Fruit fly (Drosophila melanogaster): ENCODE measurements around the gene CG13310.

CG13310 gene

dm6 chr3L:8829572-8829971, 29.2 kb upstream of the CG13310 start (continued):
- TF ChIP-seq CG5180 (GFP tag; optimal IDR thresholded peaks at IDR 0.05): no peak
- peak in 1 of 2 experiments; percentile 95 for TF ChIP-seq tll (GFP tag; optimal IDR thresholded peaks at IDR 0.05)
- no peak for TF ChIP-seq CG3407 (GFP tag; optimal IDR thresholded peaks at IDR 0.05)
- TF ChIP-seq D (optimal IDR thresholded peaks at IDR 0.05): peak; percentile 44
- no peak for TF ChIP-seq D (GFP tag; optimal IDR thresholded peaks at IDR 0.05)
- no peak for TF ChIP-seq CG3065 (GFP tag; optimal IDR thresholded peaks at IDR 0.05)
- TF ChIP-seq CG12659 (GFP tag; optimal IDR thresholded peaks at IDR 0.05): no peak
- no peak for TF ChIP-seq croc (GFP tag; conservative IDR thresholded peaks at IDR 0.05)
- TF ChIP-seq CG18476 (GFP tag; optimal IDR thresholded peaks at IDR 0.05): no peak
- TF ChIP-seq CG15479 (GFP tag; optimal IDR thresholded peaks at IDR 0.05): peak; percentile 41
- TF ChIP-seq CG12155 (GFP tag; optimal IDR thresholded peaks at IDR 0.05): no peak
- no peak for TF ChIP-seq CG31441 (GFP tag; IDR thresholded peaks at IDR 0.05)
- no peak for TF ChIP-seq bsh (GFP tag; optimal IDR thresholded peaks at IDR 0.05)
- no peak for TF ChIP-seq crol (GFP tag; IDR thresholded peaks at IDR 0.05)
- TF ChIP-seq ara (GFP tag; IDR thresholded peaks at IDR 0.05): no peak

dm6 chr3L:8827868-8828159, 27.5 kb upstream of the CG13310 start:
- TF ChIP-seq CG31388 (GFP tag; optimal IDR thresholded peaks at IDR 0.05) (no peak), CG2199 (GFP tag; IDR thresholded peaks at IDR 0.05) (no peak), CG17912 (GFP tag; optimal IDR thresholded peaks at IDR 0.05) (no peak), HmgD (GFP tag; optimal IDR thresholded peaks at IDR 0.05) (no peak), CG2116 (GFP tag; optimal IDR thresholded peaks at IDR 0.05) (no peak), jigr1 (GFP tag; IDR thresholded peaks at IDR 0.05) (no peak), CG4424 (GFP tag; optimal IDR thresholded peaks at IDR 0.05) (no peak), CG17612 (GFP tag; IDR thresholded peaks at IDR 0.05) (no peak), ham (GFP tag; IDR thresholded peaks at IDR 0.05) (no peak), CG6791 (GFP tag; IDR thresholded peaks at IDR 0.05; ENCODE audit: partially characterized antibody) (no peak), sob (GFP tag; IDR thresholded peaks at IDR 0.05) (no peak), dysf (GFP tag; IDR thresholded peaks at IDR 0.05) (no peak), CG1233 (GFP tag; optimal IDR thresholded peaks at IDR 0.05) (no peak), cwo (GFP tag; optimal IDR thresholded peaks at IDR 0.05) (peak; percentile 63), dpn (GFP tag; optimal IDR thresholded peaks at IDR 0.05) (no peak), CG11695 (GFP tag; IDR thresholded peaks at IDR 0.05) (no peak), nmo (GFP tag; optimal IDR thresholded peaks at IDR 0.05) (no peak), Awh (GFP tag; IDR thresholded peaks at IDR 0.05) (no peak), CG10147 (GFP tag; optimal IDR thresholded peaks at IDR 0.05) (no peak), slp2 (GFP tag; optimal IDR thresholded peaks at IDR 0.05) (no peak), unpg (GFP tag; optimal IDR thresholded peaks at IDR 0.05) (no peak), BEAF-32 (GFP tag; optimal IDR thresholded peaks at IDR 0.05) (peak; percentile 8), vfl (GFP tag; optimal IDR thresholded peaks at IDR 0.05) (no peak), CG2875 (GFP tag; optimal IDR thresholded peaks at IDR 0.05) (no peak), CG10321 (GFP tag; IDR thresholded peaks at IDR 0.05) (no peak), CG1602 (GFP tag; optimal IDR thresholded peaks at IDR 0.05) (no peak), fu2 (GFP tag; optimal IDR thresholded peaks at IDR 0.05) (no peak), Dfd (GFP tag; optimal IDR thresholded peaks at IDR 0.05) (peak in 1 of 2 experiments; percentile 49), CG16779 (GFP tag; IDR thresholded peaks at IDR 0.05) (no peak), h (optimal IDR thresholded peaks at IDR 0.05) (no peak), kni (GFP tag; optimal IDR thresholded peaks at IDR 0.05) (peak; percentile 3), crol (GFP tag; IDR thresholded peaks at IDR 0.05) (no peak), sens-2 (GFP tag; IDR thresholded peaks at IDR 0.05) (no peak), CG17568 (GFP tag; optimal IDR thresholded peaks at IDR 0.05) (no peak), CG18476 (GFP tag; optimal IDR thresholded peaks at IDR 0.05) (no peak), CG1529 (GFP tag; optimal IDR thresholded peaks at IDR 0.05) (no peak), row (GFP tag; IDR thresholded peaks at IDR 0.05) (no peak), Xbp1 (GFP tag; optimal IDR thresholded peaks at IDR 0.05) (no peak), D19B (GFP tag; optimal IDR thresholded peaks at IDR 0.05) (no peak)

Data from whole organism, embryonic.